Worm (Caenorhabditis elegans) whole organism, L3 larva: Measurements from ENCODE around the gene fbxa-22.

Experiments
- R02D3.7 ChIP-seq: fragments of 150-350 bp; optimal IDR thresholded peaks from 2 replicates; lab custom pipeline; 2014; ENCODE audit warnings: missing biosample characterization, missing genetic modification characterization
- ZK546.5 ChIP-seq: sonication (generic microtip); optimal IDR thresholded peaks from 2 replicates; lab custom pipeline; 2017; ENCODE audit warnings: missing biosample characterization, missing genetic modification characterization
- ama-1 ChIP-seq: fragments of 150-350 bp; optimal IDR thresholded peaks from 2 replicates; lab custom pipeline; 2018
- ceh-28 ChIP-seq: fragments of 150-350 bp; optimal IDR thresholded peaks from 2 replicates; lab custom pipeline; 2014; ENCODE audit warnings: missing biosample characterization, missing genetic modification reagents, missing genetic modification characterization
- ceh-9 ChIP-seq: sonication (generic microtip); optimal IDR thresholded peaks from 2 replicates; lab custom pipeline; 2018; ENCODE audit warnings: missing biosample characterization, missing genetic modification characterization
- daf-12 ChIP-seq: fragments of 150-350 bp; optimal IDR thresholded peaks from 2 replicates; lab custom pipeline; 2014; ENCODE audit warnings: missing biosample characterization, missing genetic modification reagents, missing genetic modification characterization
- elt-2 ChIP-seq: sonication (generic microtip); optimal IDR thresholded peaks from 2 replicates; lab custom pipeline; 2016; ENCODE audit warnings: missing genetic modification reagents, mild to moderate bottlenecking, missing genetic modification characterization, missing compliant biosample characterization
- elt-3 ChIP-seq, 3 experiments: fragments of 150-350 bp in 1 of 3; sonication (generic microtip) in 2 of 3; optimal IDR thresholded peaks; 2 replicates in 2 of 3; 4 replicates in 1 of 3; lab custom pipeline; 2014 to 2017; ENCODE audit warnings: missing biosample characterization in 3 of 3, missing genetic modification characterization in 3 of 3
- fkh-2 ChIP-seq: fragments of 150-350 bp; optimal IDR thresholded peaks from 2 replicates; lab custom pipeline; 2014; ENCODE audit warnings: missing biosample characterization, missing genetic modification reagents, missing genetic modification characterization
- hmg-11 ChIP-seq: sonication (generic microtip); optimal IDR thresholded peaks from 2 replicates; lab custom pipeline; 2016; ENCODE audit warnings: missing genetic modification characterization, missing compliant biosample characterization
- jun-1 ChIP-seq: fragments of 150-350 bp; optimal IDR thresholded peaks from 2 replicates; lab custom pipeline; 2014; ENCODE audit warnings: missing biosample characterization, missing genetic modification reagents, missing genetic modification characterization
- lin-15B ChIP-seq: fragments of 150-350 bp; optimal IDR thresholded peaks from 2 replicates; lab custom pipeline; 2014; ENCODE audit warnings: missing biosample characterization, missing genetic modification characterization
- lin-39 ChIP-seq: fragments of 150-350 bp; optimal IDR thresholded peaks from 2 replicates; lab custom pipeline; 2018; ENCODE audit warnings: missing biosample characterization, missing genetic modification reagents, missing genetic modification characterization
- lsy-12 ChIP-seq: sonication (generic microtip); optimal IDR thresholded peaks from 2 replicates; lab custom pipeline; 2016; ENCODE audit warnings: mild to moderate bottlenecking, missing genetic modification characterization, missing compliant biosample characterization
- nfya-1 ChIP-seq: sonication (generic microtip); optimal IDR thresholded peaks from 2 replicates; lab custom pipeline; 2017; ENCODE audit warnings: missing genetic modification characterization, mild to moderate bottlenecking, missing compliant biosample characterization, antibody characterized with exemption, moderate library complexity; ENCODE audit not compliant: insufficient read depth
- nhr-11 ChIP-seq: fragments of 150-350 bp; optimal IDR thresholded peaks from 2 replicates; lab custom pipeline; 2014; ENCODE audit warnings: missing biosample characterization, missing genetic modification characterization
- nhr-12 ChIP-seq: fragments of 150-350 bp; optimal IDR thresholded peaks from 2 replicates; lab custom pipeline; 2014; ENCODE audit warnings: missing biosample characterization, missing genetic modification characterization
- nhr-23 ChIP-seq: fragments of 150-350 bp; optimal IDR thresholded peaks from 2 replicates; lab custom pipeline; 2014; ENCODE audit warnings: missing biosample characterization, missing genetic modification reagents, missing genetic modification characterization
- nhr-25 ChIP-seq: sonication (generic microtip); optimal IDR thresholded peaks from 2 replicates; lab custom pipeline; 2017; ENCODE audit warnings: missing biosample characterization, missing genetic modification characterization
- nhr-67 ChIP-seq: fragments of 150-350 bp; optimal IDR thresholded peaks from 2 replicates; lab custom pipeline; 2014; ENCODE audit warnings: missing biosample characterization, missing genetic modification characterization
- nhr-77 ChIP-seq: fragments of 150-350 bp; optimal IDR thresholded peaks from 2 replicates; lab custom pipeline; 2014; ENCODE audit warnings: missing biosample characterization, missing genetic modification characterization
- pha-4 ChIP-seq: fragments of 150-350 bp; optimal IDR thresholded peaks from 2 replicates; lab custom pipeline; 2014; ENCODE audit warnings: missing biosample characterization, missing genetic modification reagents, missing genetic modification characterization
- pqm-1 ChIP-seq: fragments of 150-350 bp; optimal IDR thresholded peaks from 2 replicates; lab custom pipeline; 2017; ENCODE audit warnings: missing biosample characterization, missing genetic modification characterization, inconsistent platforms
- skn-1 ChIP-seq: fragments of 150-350 bp; optimal IDR thresholded peaks from 2 replicates; lab custom pipeline; 2014; ENCODE audit warnings: missing biosample characterization, missing genetic modification characterization
- snpc-4 ChIP-seq: fragments of 150-350 bp; optimal IDR thresholded peaks from 2 replicates; lab custom pipeline; 2014; ENCODE audit warnings: missing biosample characterization, missing genetic modification characterization
- unc-39 ChIP-seq: sonication (generic microtip); optimal IDR thresholded peaks from 4 replicates; lab custom pipeline; 2017; ENCODE audit warnings: missing biosample characterization, missing genetic modification characterization
- zag-1 ChIP-seq: fragments of 150-350 bp; optimal IDR thresholded peaks from 2 replicates; lab custom pipeline; 2014; ENCODE audit warnings: missing biosample characterization, missing genetic modification characterization
- ztf-4 ChIP-seq: fragments of 150-350 bp; optimal IDR thresholded peaks from 2 replicates; lab custom pipeline; 2014; ENCODE audit warnings: missing biosample characterization, missing genetic modification characterization

The fbxa-22 gene

DNA sequence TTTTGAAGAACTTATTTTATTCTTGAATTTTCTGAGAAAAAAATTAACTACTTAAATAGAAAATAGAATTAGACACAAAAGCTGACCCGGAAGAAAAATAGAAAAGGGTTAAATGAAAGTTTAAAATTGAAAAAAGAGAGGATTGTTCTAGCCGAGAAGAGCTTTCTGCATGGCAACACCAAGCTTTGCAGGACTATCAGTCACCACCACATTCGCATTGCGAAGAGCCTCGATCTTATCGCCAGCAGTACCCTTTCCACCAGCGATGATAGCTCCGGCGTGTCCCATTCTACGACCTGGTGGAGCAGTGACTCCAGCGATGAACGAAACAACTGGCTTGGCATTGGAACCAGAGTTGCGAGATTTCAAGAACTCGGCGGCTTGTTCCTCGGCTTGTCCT lies 38.5 kb upstream of the fbxa-22 start:
- TF ChIP-seq nhr-77 (tag; lab: Kevin White, UChicago) (no peak), lsy-12 (no peak), nhr-12 (tag; lab: Kevin White, UChicago) (no peak), R02D3.7 (tag; lab: Kevin White, UChicago) (no peak), ztf-4 (tag; lab: Kevin White, UChicago) (no peak), fkh-2 (tag; lab: Kevin White, UChicago) (no peak), nhr-11 (tag; lab: Kevin White, UChicago) (no peak), unc-39 (no peak), elt-3 (tag; optimal IDR thresholded peaks at IDR 0.05; lab: Kevin White, UChicago) (no peak)

DNA sequence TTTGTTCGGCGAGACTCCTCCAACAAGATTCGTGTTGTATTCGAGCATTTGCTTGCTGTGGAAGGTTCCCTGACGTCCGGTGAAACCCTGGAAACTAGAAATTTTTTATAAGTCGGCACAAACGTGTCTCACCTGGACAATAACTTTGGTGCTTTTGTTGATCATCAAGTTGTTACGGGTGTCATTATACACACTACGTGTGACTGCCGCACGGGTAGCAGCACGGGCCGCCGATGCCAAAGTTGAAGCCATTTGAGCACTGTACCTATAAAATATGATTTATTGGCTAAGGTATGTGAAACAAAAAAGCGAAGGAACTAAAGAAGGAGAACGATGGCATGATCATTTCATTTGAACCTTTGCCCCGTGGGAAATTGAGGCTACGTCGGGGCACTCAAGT lies 37.5 kb upstream of the fbxa-22 start, which contains the start of gene sucl-2:
Gene sucl-2, minus strand, starts transcription at position 265 of the 400 bp plus-strand sequence.
- no peak for TF ChIP-seq pqm-1 (tag; lab: Kevin White, UChicago)

DNA sequence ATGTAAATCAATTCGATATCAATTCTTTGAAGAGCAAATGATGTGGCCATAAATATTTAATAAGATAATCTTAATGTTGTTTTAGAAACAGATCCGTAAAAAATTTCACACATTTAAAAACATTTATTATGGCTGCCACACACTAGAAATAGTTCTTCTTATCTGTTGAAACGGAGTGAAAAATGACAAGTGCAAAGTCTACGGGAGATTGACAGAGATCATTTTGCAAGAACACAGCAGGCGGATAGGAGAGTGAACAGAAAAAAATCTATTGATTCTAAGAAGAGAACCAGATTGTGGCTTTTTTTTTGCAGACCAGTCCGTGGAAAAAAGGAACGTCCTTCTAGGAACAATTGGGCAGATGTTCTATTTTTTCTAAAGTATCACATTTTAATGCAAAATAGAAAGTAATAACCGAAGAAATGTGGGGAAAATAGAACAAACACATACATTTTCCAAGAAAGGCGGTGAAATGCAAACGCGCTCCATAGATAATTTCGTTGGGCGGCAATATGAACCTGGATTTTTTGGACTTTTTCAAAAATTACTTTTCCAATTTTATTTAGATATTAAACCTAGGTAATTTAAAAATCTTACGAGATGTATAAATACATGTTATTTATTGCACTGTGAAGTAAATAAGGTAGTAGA lies 36.9 kb upstream of the fbxa-22 start:
- TF ChIP-seq pha-4 (tag; lab: Kevin White, UChicago), result peak; percentile 33
- no peak for TF ChIP-seq fkh-2 (tag; lab: Kevin White, UChicago)
- TF ChIP-seq lin-39 (tag; lab: Kevin White, UChicago), result no peak
- peak; percentile 32 for TF ChIP-seq lin-15B (tag; lab: Kevin White, UChicago)
- TF ChIP-seq nhr-23 (tag; lab: Kevin White, UChicago), result peak; percentile 11
- peak; percentile 34 for TF ChIP-seq elt-2
- no peak for TF ChIP-seq nhr-12 (tag; lab: Kevin White, UChicago)
- peak; percentile 9 for TF ChIP-seq hmg-11 (tag; lab: Kevin White, UChicago)

DNA sequence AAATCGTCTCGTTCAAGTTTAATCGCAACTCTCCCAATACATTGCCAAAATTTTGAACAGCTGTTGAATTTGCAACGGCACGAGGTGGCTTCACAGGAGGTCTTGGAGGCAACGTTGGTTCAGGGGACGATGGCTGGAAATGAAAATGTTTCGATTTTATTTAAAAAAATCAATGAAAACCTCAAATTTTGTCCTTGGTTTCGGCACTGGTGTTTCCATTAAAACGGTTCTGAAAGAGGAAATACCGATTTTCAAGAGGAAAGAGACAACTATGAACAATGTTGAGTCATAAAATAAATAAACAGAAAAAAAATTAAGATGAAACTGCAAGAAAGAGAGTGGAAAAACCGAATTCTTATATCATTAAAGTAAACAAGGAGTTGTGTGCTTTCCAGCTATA lies 31.4 kb upstream of the fbxa-22 start, which contains the start of gene F23H11.4:
Gene F23H11.4, minus strand, starts transcription at position 229 of the 400 bp plus-strand sequence.
- no peak for TF ChIP-seq nhr-12 (tag; lab: Kevin White, UChicago)
- no peak for TF ChIP-seq pqm-1 (tag; lab: Kevin White, UChicago)
- no peak for TF ChIP-seq skn-1 (tag; lab: Kevin White, UChicago)
- no peak for TF ChIP-seq nfya-1 (tag; lab: Kevin White, UChicago)
- peak; percentile 54 for TF ChIP-seq pha-4 (tag; lab: Kevin White, UChicago)

DNA sequence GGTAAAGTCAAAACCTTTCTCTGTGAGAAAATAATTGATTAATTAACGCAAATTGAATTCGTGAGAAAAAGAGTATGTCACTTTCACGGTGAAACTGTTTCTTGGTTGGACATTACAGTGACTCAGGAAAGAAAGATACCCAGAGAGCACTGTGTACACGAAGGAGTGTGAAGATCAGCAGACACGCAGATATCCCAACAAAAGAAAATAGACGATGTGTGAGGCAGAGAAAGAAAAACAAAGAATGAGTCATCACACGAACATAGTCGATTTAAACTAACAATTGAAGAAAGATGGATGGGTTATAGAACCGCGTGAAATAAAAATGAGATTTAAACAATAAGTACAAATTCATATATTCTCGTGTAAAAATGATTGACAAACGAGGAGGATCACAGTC lies 30.7 kb upstream of the fbxa-22 start:
- TF ChIP-seq pha-4 (tag; lab: Kevin White, UChicago) (peak; percentile 79), hmg-11 (tag; lab: Kevin White, UChicago) (peak; percentile 38), jun-1 (tag; lab: Kevin White, UChicago) (peak; percentile 56), nhr-23 (tag; lab: Kevin White, UChicago) (peak; percentile 21), zag-1 (tag; lab: Kevin White, UChicago) (no peak), nhr-67 (tag; lab: Kevin White, UChicago) (no peak), nhr-25 (tag; lab: Kevin White, UChicago) (peak; percentile 31)

DNA sequence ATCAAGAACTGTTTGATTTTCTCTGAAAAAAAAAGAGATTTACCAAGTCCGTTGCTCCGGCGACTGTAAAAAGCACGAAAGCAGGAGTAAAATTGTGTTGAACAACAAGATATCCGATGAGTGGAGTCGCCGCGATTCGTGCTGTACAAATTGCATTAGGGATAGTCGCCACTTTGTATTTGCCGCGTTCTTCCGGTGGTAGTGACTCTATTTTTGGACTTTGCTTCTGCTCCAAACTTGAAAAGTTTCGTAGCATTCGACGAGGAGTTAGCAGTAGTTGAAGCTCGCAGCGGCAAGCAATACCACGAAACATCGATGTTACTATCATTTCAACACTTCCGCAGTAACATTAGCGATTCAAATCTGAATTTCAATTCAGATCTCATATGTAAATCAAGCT lies 29.1 kb upstream of the fbxa-22 start, which contains the start of gene crls-1:
Gene crls-1, minus strand, starts transcription at position 363 of the 400 bp plus-strand sequence.
- TF ChIP-seq ceh-9 (tag; lab: Kevin White, UChicago) (no peak), ZK546.5 (no peak), ama-1 (lab: Kevin White, UChicago) (peak; percentile 51)

DNA sequence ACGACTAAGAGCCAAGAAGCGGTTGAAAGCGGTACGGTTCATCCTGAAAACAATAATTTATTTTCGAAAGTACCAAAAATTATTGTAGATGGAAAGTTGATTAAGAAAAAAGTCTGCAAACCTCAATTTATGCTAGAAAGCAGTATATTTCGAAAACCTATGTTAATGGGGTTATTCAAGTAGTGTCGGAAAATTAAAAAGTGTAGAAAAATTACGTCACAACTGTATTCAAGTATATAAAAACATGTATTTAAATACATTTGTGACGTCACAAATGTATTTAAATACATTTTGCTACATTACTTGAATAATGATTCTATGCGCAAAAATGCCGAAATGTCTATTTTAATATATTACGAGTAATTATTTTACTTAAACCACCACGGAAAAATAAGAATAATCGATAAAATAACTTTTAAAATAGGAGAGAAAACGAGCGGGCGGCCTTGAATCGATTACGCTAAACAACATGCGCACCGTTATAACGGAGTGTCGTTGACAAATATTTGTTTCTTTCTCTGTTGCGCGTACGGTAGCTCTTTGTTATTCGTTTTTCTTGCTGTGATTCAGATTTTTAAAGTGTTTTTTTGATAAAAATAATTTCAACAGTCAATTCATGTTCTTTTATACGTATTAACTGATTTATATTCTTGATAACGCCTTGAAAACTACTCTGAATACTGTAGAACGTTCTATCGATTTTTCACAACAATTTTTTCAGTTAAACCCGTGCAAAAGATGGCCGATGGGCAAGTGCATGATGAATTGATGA lies 27.9 kb upstream of the fbxa-22 start, which contains the start of the genes F23H11.5 and bra-2:
Gene F23H11.5, minus strand, starts transcription at position 51 of the 772 bp plus-strand sequence.
Gene bra-2, plus strand, starts transcription at position 722 of the 772 bp plus-strand sequence.
- TF ChIP-seq ceh-28 (tag; lab: Kevin White, UChicago) (peak; percentile 66), pha-4 (tag; lab: Kevin White, UChicago) (peak; percentile 62), nhr-23 (tag; lab: Kevin White, UChicago) (peak; percentile 13), daf-12 (no peak), elt-2 (peak; percentile 19), snpc-4 (peak; percentile 54), nhr-25 (tag; lab: Kevin White, UChicago) (peak; percentile 64), lin-15B (tag; lab: Kevin White, UChicago) (peak; percentile 39), nfya-1 (tag; lab: Kevin White, UChicago) (peak; percentile 50), fkh-2 (tag; lab: Kevin White, UChicago) (no peak)
